Fruit fly (Drosophila melanogaster) S2 (cell line): ENCODE results near the gene mew.

Source experiments
- CG8478 ChIP-seq: fragments of >200 bp; optimal IDR thresholded peaks from 2 replicates; lab custom pipeline; 2018
- CTCF ChIP-seq, 2 experiments: fragments of >200 bp; optimal IDR thresholded peaks; 2 replicates each; lab custom pipeline; 2018

DNA sequence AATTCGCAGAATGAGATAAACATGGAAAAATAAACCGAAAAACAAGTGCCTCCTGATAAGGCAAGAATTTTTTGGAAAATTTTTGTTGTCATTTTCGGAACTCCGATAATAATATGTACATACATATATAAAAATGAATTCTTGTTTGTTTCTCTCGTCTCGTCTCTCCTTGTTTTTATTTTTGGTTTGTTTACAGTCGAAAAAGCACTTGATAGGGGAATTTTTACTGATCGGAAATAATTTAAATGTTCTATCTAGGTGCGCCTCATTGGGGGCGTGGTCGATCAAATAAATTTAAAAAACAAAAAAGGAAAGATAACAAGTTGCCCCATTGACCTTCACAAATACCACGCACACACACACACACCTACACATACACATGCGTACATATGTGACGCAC lies 24.4 kb upstream of the mew start:
- no peak for TF ChIP-seq CG8478 (lab: Kevin White, UChicago)
- no peak for TF ChIP-seq CTCF (optimal IDR thresholded peaks at IDR 0.05; lab: Kevin White, UChicago)
